Worm (Caenorhabditis elegans): Measurements from ENCODE around the gene oac-52.
A peak's percentile ranks its signal among the peaks of the same experiment; 100 is the strongest.
"Not testable (repeated sequence)": the region's sequence is repeated elsewhere in the genome, so short reads cannot be mapped to it uniquely, and the experiment has no call there.

Gene oac-52

ce11 chrIV:4348146-4348545, 1.7 kb upstream of the oac-52 start, which contains the start of gene W03B1.5:
TSS of gene W03B1.5 (plus strand) at chrIV:4348446.
- not testable (repeated sequence) for TF ChIP-seq ceh-27 (GFP tag; optimal IDR thresholded peaks at IDR 0.05); Y79H2A.3 (GFP tag; conservative IDR thresholded peaks at IDR 0.05); Y56A3A.18 (GFP tag; IDR thresholded peaks at IDR 0.05)

ce11 chrIV:4347578-4348003, 1.2 kb upstream of the oac-52 start:
- no peak for TF ChIP-seq somi-1 (GFP tag; optimal IDR thresholded peaks at IDR 0.05)
- TF ChIP-seq lin-35 (GFP tag; optimal IDR thresholded peaks at IDR 0.05) = no peak
- TF ChIP-seq T26A5.8 (tag; optimal IDR thresholded peaks at IDR 0.05) = no peak
- TF ChIP-seq unc-130 (GFP tag; optimal IDR thresholded peaks at IDR 0.05) = no peak
- no peak for TF ChIP-seq mel-28 (tag; optimal IDR thresholded peaks at IDR 0.05; ENCODE audit: borderline replicate concordance)
- TF ChIP-seq lin-54 (GFP tag; optimal IDR thresholded peaks at IDR 0.05) = peak; percentile 51
- no peak for TF ChIP-seq zim-3 (tag; optimal IDR thresholded peaks at IDR 0.05)
- TF ChIP-seq ztf-26 (tag; optimal IDR thresholded peaks at IDR 0.05) = no peak
- no peak for TF ChIP-seq Y95B8A.8 (GFP tag; IDR thresholded peaks at IDR 0.05)
- TF ChIP-seq sea-2 (GFP tag; IDR thresholded peaks at IDR 0.05) = no peak
- peak; percentile 47 for TF ChIP-seq hrde-1 (tag; optimal IDR thresholded peaks at IDR 0.05; ENCODE audit: borderline replicate concordance)
- no peak for TF ChIP-seq akir-1 (GFP tag; optimal IDR thresholded peaks at IDR 0.05)
- peak; percentile 80 for TF ChIP-seq him-1 (tag; optimal IDR thresholded peaks at IDR 0.05)
- no peak for TF ChIP-seq unc-62 (GFP tag; optimal IDR thresholded peaks at IDR 0.05)
- TF ChIP-seq ama-1 (optimal IDR thresholded peaks at IDR 0.05) = peak; percentile 50
- no peak for TF ChIP-seq ama-1 (GFP tag; optimal IDR thresholded peaks at IDR 0.05)
- no peak for TF ChIP-seq mxl-1 (tag; optimal IDR thresholded peaks at IDR 0.05)
- peak; percentile 25 for TF ChIP-seq lsy-27 (tag; optimal IDR thresholded peaks at IDR 0.05; ENCODE audit: borderline replicate concordance, insufficient read depth)
- TF ChIP-seq F39B2.1 (GFP tag; IDR thresholded peaks at IDR 0.05) = no peak
- TF ChIP-seq hlh-12 (tag; optimal IDR thresholded peaks at IDR 0.05) = no peak
- TF ChIP-seq bed-1 (GFP tag; IDR thresholded peaks at IDR 0.05) = no peak
- no peak for TF ChIP-seq attf-3 (GFP tag; conservative IDR thresholded peaks at IDR 0.05)
- no peak for TF ChIP-seq B0035.1 (tag; optimal IDR thresholded peaks at IDR 0.05)
- peak; percentile 53 for TF ChIP-seq F33H1.4 (GFP tag; IDR thresholded peaks at IDR 0.05)
- TF ChIP-seq hmg-20 (GFP tag; IDR thresholded peaks at IDR 0.05) = peak; percentile 29; the same call in 1 of the 2 replicates
- TF ChIP-seq rcor-1 (GFP tag; IDR thresholded peaks at IDR 0.05) = peak; percentile 60
- no peak for TF ChIP-seq ztf-25 (GFP tag; IDR thresholded peaks at IDR 0.05)
- no peak; the same call in 1 of the 2 replicates for TF ChIP-seq Y53F4B.3 (GFP tag; IDR thresholded peaks at IDR 0.05)
- no peak for TF ChIP-seq F57C9.4 (tag; optimal IDR thresholded peaks at IDR 0.05)
- no peak for TF ChIP-seq lag-1 (GFP tag; IDR thresholded peaks at IDR 0.05)
- no peak for TF ChIP-seq attf-5 (GFP tag; optimal IDR thresholded peaks at IDR 0.05)
- TF ChIP-seq hmg-1.2 (GFP tag; IDR thresholded peaks at IDR 0.05) = peak; percentile 61
- no peak for TF ChIP-seq nhr-80 (tag; optimal IDR thresholded peaks at IDR 0.05)
- peak; percentile 85 for TF ChIP-seq Y53G8AR.9 (GFP tag; conservative IDR thresholded peaks at IDR 0.05)
- TF ChIP-seq ztf-18 (tag; optimal IDR thresholded peaks at IDR 0.05) = peak; percentile 78
- peak; percentile 29 for TF ChIP-seq efl-1 (GFP tag; optimal IDR thresholded peaks at IDR 0.05)
- TF ChIP-seq zfh-2 (GFP tag; conservative IDR thresholded peaks at IDR 0.05) = no peak
- no peak for TF ChIP-seq ets-4 (GFP tag; optimal IDR thresholded peaks at IDR 0.05)
- peak; percentile 48; the same call in 1 of the 2 replicates for TF ChIP-seq Y79H2A.3 (GFP tag; conservative IDR thresholded peaks at IDR 0.05)
- TF ChIP-seq F10E7.11 (tag; optimal IDR thresholded peaks at IDR 0.05) = no peak
- TF ChIP-seq nhr-27 (tag; optimal IDR thresholded peaks at IDR 0.05) = no peak
- TF ChIP-seq rec-8 (tag; optimal IDR thresholded peaks at IDR 0.05) = no peak
- no peak for TF ChIP-seq ztf-3 (GFP tag; optimal IDR thresholded peaks at IDR 0.05)
- TF ChIP-seq snpc-4 (GFP tag; optimal IDR thresholded peaks at IDR 0.05) = peak; percentile 85
- peak; percentile 83 to 96 (median 92) for TF ChIP-seq snpc-4 (tag; optimal IDR thresholded peaks at IDR 0.05)

Measured in whole organism, young adult.